Fruit fly (Drosophila melanogaster) Kc167 (cell line): ENCODE data around the gene eRF1.

Experiments
- h ChIP-seq: fragments of >200 bp; optimal IDR thresholded peaks from 3 replicates; lab custom pipeline; 2018; ENCODE audit warnings: missing external identifiers
- insv ChIP-seq: fragments of >200 bp; optimal IDR thresholded peaks from 3 replicates; lab custom pipeline; 2018; ENCODE audit warnings: missing external identifiers

DNA sequence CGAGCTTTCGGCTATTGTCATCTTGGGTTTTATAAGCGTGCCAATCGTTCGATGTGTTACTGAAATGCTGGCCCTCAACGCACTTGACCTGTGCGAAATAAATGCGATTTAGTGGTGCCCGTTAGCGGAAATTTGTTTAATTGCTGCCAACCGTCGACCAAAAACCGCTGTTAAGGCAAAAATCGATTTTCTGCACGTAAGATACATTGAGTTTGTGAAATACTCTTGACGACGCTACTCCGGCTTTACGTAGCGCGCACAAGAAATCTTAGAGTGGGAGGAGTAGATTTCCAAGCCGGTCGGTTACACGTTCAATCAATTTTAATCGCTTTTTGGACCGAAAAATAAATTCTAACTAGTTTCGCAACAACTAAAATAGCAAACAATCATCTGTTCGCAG lies 27.3 kb downstream of the eRF1 start:
- TF ChIP-seq h (lab: Kevin White, UChicago) = no peak
- TF ChIP-seq insv (lab: Kevin White, UChicago) = no peak
